Worm (Caenorhabditis elegans): ENCODE data around the gene mtm-3.

ce11 chrIII:3798416-3798815 is 1.9 kb downstream of the mtm-3 start:
- TF ChIP-seq unc-62 (GFP tag; optimal IDR thresholded peaks at IDR 0.05) (no peak), alr-1 (tag; optimal IDR thresholded peaks at IDR 0.05) (no peak), F13H6.1 (tag; optimal IDR thresholded peaks at IDR 0.05) (no peak), ama-1 (optimal IDR thresholded peaks at IDR 0.05) (no peak), ztf-11 (tag; optimal IDR thresholded peaks at IDR 0.05) (no peak), lsy-2 (tag; optimal IDR thresholded peaks at IDR 0.05) (no peak), nhr-77 (tag; optimal IDR thresholded peaks at IDR 0.05) (no peak), zag-1 (tag; optimal IDR thresholded peaks at IDR 0.05) (no peak), skn-1 (tag; optimal IDR thresholded peaks at IDR 0.05) (no peak), snpc-4 (tag; optimal IDR thresholded peaks at IDR 0.05) (no peak)

Data from whole organism, L2 larva.